Worm (Caenorhabditis elegans) whole organism, young adult: ENCODE data around the gene T01G1.2.

Experiments
- B0336.3 ChIP-seq: fragments of 200-800 bp; sonication (Bioruptor generic); IDR thresholded peaks from 2 replicates; pipeline ENCODE4 v1.3.6; 2022; ENCODE audit warnings: missing genetic modification characterization, missing compliant biosample characterization
- F10E7.11 ChIP-seq: sonication (generic microtip); optimal IDR thresholded peaks from 2 replicates; lab custom pipeline; 2017; ENCODE audit warnings: mild to moderate bottlenecking, missing genetic modification characterization, moderate library complexity, missing compliant biosample characterization
- F55B11.4 ChIP-seq: sonication (generic microtip); optimal IDR thresholded peaks from 2 replicates; lab custom pipeline; 2016; ENCODE audit warnings: missing compliant biosample characterization, missing genetic modification characterization, borderline replicate concordance; ENCODE audit not compliant: insufficient read depth
- T07F8.4 ChIP-seq: sonication (generic microtip); optimal IDR thresholded peaks from 2 replicates; lab custom pipeline; 2016; ENCODE audit warnings: mild to moderate bottlenecking, missing genetic modification characterization, moderate library complexity, missing compliant biosample characterization
- Y67H2A.10 ChIP-seq: fragments of 200-800 bp; sonication (Bioruptor generic); conservative IDR thresholded peaks from 2 replicates; pipeline ENCODE4 v1.3.6; 2022; ENCODE audit warnings: missing genetic modification reagents, missing genetic modification characterization, missing compliant biosample characterization
- ZK185.1 ChIP-seq: sonication (generic microtip); optimal IDR thresholded peaks from 2 replicates; lab custom pipeline; 2016; ENCODE audit warnings: mild to moderate bottlenecking, missing genetic modification characterization, missing compliant biosample characterization; ENCODE audit not compliant: poor library complexity, severe bottlenecking
- ama-1 ChIP-seq, 3 experiments: fragments of 150-350 bp in 1 of 3; sonication (generic microtip) in 2 of 3; optimal IDR thresholded peaks; 2 replicates each; lab custom pipeline; 2014 to 2018; ENCODE audit warnings: missing biosample characterization in 2 of 3, missing genetic modification characterization in 2 of 3, missing genetic modification reagents in 2 of 3
- atf-7 ChIP-seq: sonication (generic microtip); optimal IDR thresholded peaks from 2 replicates; lab custom pipeline; 2017; ENCODE audit warnings: mild to moderate bottlenecking, missing genetic modification characterization, missing compliant biosample characterization
- bed-1 ChIP-seq: fragments of 200-800 bp; sonication (Bioruptor generic); IDR thresholded peaks from 2 replicates; pipeline ENCODE4 v1.3.6; 2022; ENCODE audit warnings: missing genetic modification reagents, missing genetic modification characterization, missing compliant biosample characterization
- ccch-3 ChIP-seq: fragments of 200-800 bp; sonication (Bioruptor generic); optimal IDR thresholded peaks from 2 replicates; lab custom pipeline; 2018; ENCODE audit warnings: mild to moderate bottlenecking, missing genetic modification characterization, missing compliant biosample characterization
- cebp-2 ChIP-seq: fragments of 200-800 bp; sonication (Bioruptor generic); IDR thresholded peaks from 2 replicates; pipeline ENCODE4 v1.3.6; 2022; ENCODE audit warnings: missing genetic modification characterization, missing compliant biosample characterization
- ceh-27 ChIP-seq: fragments of 200-800 bp; sonication (Bioruptor generic); optimal IDR thresholded peaks from 2 replicates; lab custom pipeline; 2018; ENCODE audit warnings: mild to moderate bottlenecking, missing genetic modification characterization, moderate library complexity, missing compliant biosample characterization
- ceh-40 ChIP-seq: fragments of 200-800 bp; sonication (Bioruptor generic); IDR thresholded peaks from 2 replicates; pipeline ENCODE4 v1.3.6; 2022; ENCODE audit warnings: missing genetic modification characterization, missing compliant biosample characterization
- ceh-79 ChIP-seq: sonication (generic microtip); optimal IDR thresholded peaks from 2 replicates; lab custom pipeline; 2017; ENCODE audit warnings: mild to moderate bottlenecking, missing genetic modification characterization, missing compliant biosample characterization
- dox-1 ChIP-seq: fragments of 200-800 bp; sonication (Bioruptor generic); IDR thresholded peaks from 2 replicates; pipeline ENCODE4 v1.3.6; 2022; ENCODE audit warnings: missing genetic modification reagents, missing genetic modification characterization, missing compliant biosample characterization
- hsf-1 ChIP-seq: fragments of 200-800 bp; sonication (Bioruptor generic); IDR thresholded peaks from 2 replicates; pipeline ENCODE4 v1.3.6; 2022; ENCODE audit warnings: missing genetic modification reagents, missing genetic modification characterization, missing compliant biosample characterization
- lag-1 ChIP-seq: fragments of 200-800 bp; sonication (Bioruptor generic); IDR thresholded peaks from 2 replicates; pipeline ENCODE4 v1.3.6; 2022; ENCODE audit warnings: missing genetic modification reagents, missing genetic modification characterization, missing compliant biosample characterization
- let-526 ChIP-seq: fragments of 200-800 bp; sonication (Bioruptor generic); IDR thresholded peaks from 2 replicates; pipeline ENCODE4 v1.3.6; 2022; ENCODE audit warnings: missing genetic modification reagents, missing genetic modification characterization, missing compliant biosample characterization
- let-607 ChIP-seq, 2 experiments: fragments of 200-800 bp in 1 of 2; sonication (Bioruptor generic) in 1 of 2; sonication (generic microtip) in 1 of 2; optimal IDR thresholded peaks; 2 replicates each; lab custom pipeline; 2016 to 2018; ENCODE audit warnings: mild to moderate bottlenecking in 2 of 2, missing compliant biosample characterization in 2 of 2, missing genetic modification characterization in 2 of 2, moderate library complexity in 2 of 2, missing genotype in 1 of 2
- lin-26 ChIP-seq: fragments of 200-800 bp; sonication (Bioruptor generic); IDR thresholded peaks from 2 replicates; pipeline ENCODE4 v1.3.6; 2022; ENCODE audit warnings: missing genetic modification reagents, missing genetic modification characterization, missing compliant biosample characterization
- lin-35 ChIP-seq, 3 experiments: fragments of 150-350 bp in 2 of 3; sonication (generic microtip) in 1 of 3; optimal IDR thresholded peaks; 2 replicates each; lab custom pipeline; 2014 to 2018; ENCODE audit warnings: missing biosample characterization in 3 of 3, missing genetic modification characterization in 3 of 3, missing genetic modification reagents in 3 of 3
- lin-40 ChIP-seq: sonication (generic microtip); optimal IDR thresholded peaks from 2 replicates; lab custom pipeline; 2016; ENCODE audit warnings: missing genetic modification characterization, mild to moderate bottlenecking, missing compliant biosample characterization, missing genotype, missing genetic modification reagents
- lsl-1 ChIP-seq: fragments of 200-800 bp; sonication (Bioruptor generic); optimal IDR thresholded peaks from 2 replicates; lab custom pipeline; 2018; ENCODE audit warnings: mild to moderate bottlenecking, missing genetic modification characterization, moderate library complexity, missing compliant biosample characterization
- madf-6 ChIP-seq: fragments of 200-800 bp; sonication (Bioruptor generic); IDR thresholded peaks from 2 replicates; pipeline ENCODE4 v1.3.6; 2022; ENCODE audit warnings: missing genetic modification reagents, missing genetic modification characterization, missing compliant biosample characterization
- nhr-179 ChIP-seq: sonication (generic microtip); optimal IDR thresholded peaks from 2 replicates; lab custom pipeline; 2016; ENCODE audit warnings: mild to moderate bottlenecking, missing genetic modification characterization, missing compliant biosample characterization
- rcor-1 ChIP-seq: fragments of 200-800 bp; sonication (Bioruptor generic); IDR thresholded peaks from 2 replicates; pipeline ENCODE4 v1.3.6; 2022; ENCODE audit warnings: missing genetic modification reagents, missing genetic modification characterization, missing compliant biosample characterization
- rec-8 ChIP-seq, 2 experiments: sonication (generic microtip); optimal IDR thresholded peaks; 2 replicates each; lab custom pipeline; 2016; ENCODE audit warnings: mild to moderate bottlenecking in 2 of 2, missing genetic modification characterization in 2 of 2, missing genetic modification reagents in 2 of 2, missing genotype in 2 of 2, missing biosample characterization in 1 of 2, missing compliant biosample characterization in 1 of 2, moderate library complexity in 1 of 2
- snpc-3.4 ChIP-seq: sonication (generic microtip); optimal IDR thresholded peaks from 2 replicates; lab custom pipeline; 2017; ENCODE audit warnings: missing genetic modification characterization, mild to moderate bottlenecking, missing compliant biosample characterization, antibody characterized with exemption, moderate library complexity, missing genotype, missing genetic modification reagents
- unc-130 ChIP-seq: sonication (generic microtip); optimal IDR thresholded peaks from 2 replicates; lab custom pipeline; 2016; ENCODE audit warnings: missing genetic modification reagents, missing genetic modification characterization, missing compliant biosample characterization
- zfh-2 ChIP-seq: fragments of 200-800 bp; sonication (Bioruptor generic); conservative IDR thresholded peaks from 2 replicates; pipeline ENCODE4 v1.3.6; 2022; ENCODE audit warnings: missing genetic modification reagents, missing genetic modification characterization, missing compliant biosample characterization
- ztf-26 ChIP-seq: sonication (generic microtip); optimal IDR thresholded peaks from 2 replicates; lab custom pipeline; 2017; ENCODE audit warnings: missing genetic modification characterization, missing compliant biosample characterization
- ztf-28 ChIP-seq: fragments of 200-800 bp; sonication (Bioruptor generic); IDR thresholded peaks from 2 replicates; pipeline ENCODE4 v1.3.6; 2022; ENCODE audit warnings: missing genetic modification reagents, missing genetic modification characterization, missing compliant biosample characterization

Gene T01G1.2

ce11 chrIV:11310624-11311023, 43.6 kb upstream of the T01G1.2 start, which contains the start of gene znf-207 (continued):
- no peak for TF ChIP-seq ztf-28 (GFP tag; lab: Robert Waterston, UW)
- no peak for TF ChIP-seq cebp-2
- no peak for TF ChIP-seq ama-1 (optimal IDR thresholded peaks at IDR 0.05; lab: Kevin White, UChicago)
- no peak for TF ChIP-seq ama-1 (GFP tag; optimal IDR thresholded peaks at IDR 0.05; lab: Kevin White, UChicago)
- no peak for TF ChIP-seq nhr-179 (tag; lab: Kevin White, UChicago)
- TF ChIP-seq ccch-3 (GFP tag; lab: Kevin White, UChicago) = no peak
- TF ChIP-seq lin-35 (GFP tag; optimal IDR thresholded peaks at IDR 0.05; lab: Kevin White, UChicago) = peak in 1 of 3 experiments; percentile 25
- no peak for TF ChIP-seq let-607 (tag; optimal IDR thresholded peaks at IDR 0.05; lab: Kevin White, UChicago)
- TF ChIP-seq bed-1 (GFP tag; lab: Robert Waterston, UW) = no peak

ce11 chrIV:11311484-11311883, 42.7 kb upstream of the T01G1.2 start:
- TF ChIP-seq lag-1 (no peak), ceh-40 (GFP tag; lab: Robert Waterston, UW) (no peak), hsf-1 (GFP tag; lab: Robert Waterston, UW) (no peak), snpc-3.4 (tag; lab: Kevin White, UChicago) (no peak), lsl-1 (GFP tag; lab: Kevin White, UChicago) (no peak), ztf-28 (GFP tag; lab: Robert Waterston, UW) (0 out of 2 replicates have a peak, but pooled peaks have one; percentile 53), lin-26 (GFP tag; lab: Robert Waterston, UW) (peak; percentile 18; the same call in 1 of the 2 replicates), Y67H2A.10 (GFP tag; lab: Robert Waterston, UW) (no peak), zfh-2 (GFP tag; lab: Robert Waterston, UW) (peak; percentile 71), ztf-26 (no peak), F10E7.11 (tag; lab: Kevin White, UChicago) (no peak)

ce11 chrIV:11313880-11314279, 40.3 kb upstream of the T01G1.2 start, which contains the start of gene dnj-2:
Gene dnj-2 (minus strand): TSS chrIV:11313980.
- TF ChIP-seq F55B11.4 (tag; lab: Kevin White, UChicago) = no peak
- no peak for TF ChIP-seq atf-7

ce11 chrIV:11314885-11315284, 39.3 kb upstream of the T01G1.2 start, which contains the start of the genes B0035.3, B0035.22 and pfd-4:
Gene B0035.3 (minus strand): TSS chrIV:11314998.
Gene B0035.22 (plus strand): TSS chrIV:11315153.
Gene pfd-4 (plus strand): TSS chrIV:11315207.
- TF ChIP-seq ZK185.1 (tag; lab: Kevin White, UChicago) = peak; percentile 62
- no peak for TF ChIP-seq T07F8.4 (tag; lab: Kevin White, UChicago)
- no peak for TF ChIP-seq B0336.3 (GFP tag; lab: Robert Waterston, UW)
- peak; percentile 50 for TF ChIP-seq unc-130 (GFP tag; lab: Kevin White, UChicago)
- no peak for TF ChIP-seq Y67H2A.10 (GFP tag; lab: Robert Waterston, UW)
- TF ChIP-seq lin-40 (tag; lab: Kevin White, UChicago) = peak; percentile 13
- TF ChIP-seq snpc-3.4 (tag; lab: Kevin White, UChicago) = peak; percentile 10
- peak; percentile 35 for TF ChIP-seq ceh-27 (GFP tag; lab: Kevin White, UChicago)
- peak; percentile 45 for TF ChIP-seq dox-1 (GFP tag; lab: Robert Waterston, UW)
- peak; percentile 34; the same call in 1 of the 2 replicates for TF ChIP-seq madf-6
- TF ChIP-seq ceh-79 (tag; lab: Kevin White, UChicago) = no peak
- TF ChIP-seq rec-8 (tag; optimal IDR thresholded peaks at IDR 0.05; lab: Kevin White, UChicago) = peak in 1 of 2 experiments; percentile 2
- peak in 1 of 2 experiments; percentile 52 for TF ChIP-seq let-607 (tag; optimal IDR thresholded peaks at IDR 0.05; lab: Kevin White, UChicago)
- TF ChIP-seq let-526 (GFP tag; lab: Robert Waterston, UW) = 0 out of 2 replicates have a peak, but pooled peaks have one; percentile 52
- TF ChIP-seq lin-35 (GFP tag; optimal IDR thresholded peaks at IDR 0.05; lab: Kevin White, UChicago) = peak in 1 of 3 experiments; percentile 15
- no peak for TF ChIP-seq rcor-1 (GFP tag; lab: Robert Waterston, UW)
